Worm (Caenorhabditis elegans): Measurements from ENCODE around the gene Y94H6A.12.

Gene Y94H6A.12

DNA sequence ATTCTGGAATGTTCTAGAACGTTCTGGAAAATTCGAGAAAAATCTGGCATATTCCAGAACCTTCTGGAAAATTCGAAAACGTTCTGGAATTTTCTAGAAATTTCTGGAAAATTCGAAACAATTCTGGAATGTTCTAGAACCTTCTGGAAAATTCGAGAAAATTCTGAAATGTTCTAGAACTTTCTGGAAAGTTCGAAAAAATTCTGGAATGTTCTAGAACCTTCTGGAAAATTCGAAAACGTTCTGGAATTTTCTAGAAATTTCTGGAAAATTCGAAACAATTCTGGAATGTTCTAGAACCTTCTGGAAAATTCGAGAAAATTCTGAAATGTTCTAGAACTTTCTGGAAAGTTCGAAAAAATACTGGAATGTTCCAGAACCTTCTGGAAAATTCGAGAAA is 42.0 kb upstream of the Y94H6A.12 start:
- peak; percentile 93 for TF ChIP-seq hsf-1 (GFP tag; IDR thresholded peaks at IDR 0.05)

DNA sequence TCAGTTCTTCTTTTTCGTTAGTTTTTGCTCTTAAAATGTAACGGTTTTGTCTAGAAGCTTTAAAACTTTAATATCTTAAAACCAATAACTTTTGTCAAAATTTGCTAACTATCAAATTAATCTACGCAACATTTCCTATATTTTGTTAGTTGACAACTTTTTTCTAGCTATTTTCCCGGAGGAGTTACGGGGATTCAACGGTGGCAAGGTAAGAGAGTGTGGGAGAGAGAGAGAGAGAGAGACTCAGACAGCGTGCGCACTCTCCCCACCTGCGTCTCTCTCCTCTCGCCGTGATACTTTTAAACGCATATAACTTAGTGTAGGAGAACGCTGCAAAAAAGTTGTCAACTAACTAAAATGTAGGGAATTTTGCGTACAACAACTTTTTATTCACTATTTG is 40.7 kb upstream of the Y94H6A.12 start:
- TF ChIP-seq tlf-1 (GFP tag; optimal IDR thresholded peaks at IDR 0.05) = no peak
- TF ChIP-seq T07F8.4 (tag; optimal IDR thresholded peaks at IDR 0.05) = no peak
- no peak for TF ChIP-seq F33H1.4 (GFP tag; IDR thresholded peaks at IDR 0.05)
- TF ChIP-seq K12H6.12 (tag; optimal IDR thresholded peaks at IDR 0.05) = no peak
- TF ChIP-seq cebp-1 (GFP tag; IDR thresholded peaks at IDR 0.05) = no peak
- no peak for TF ChIP-seq cebp-1 (tag; optimal IDR thresholded peaks at IDR 0.05)
- no peak for TF ChIP-seq ztf-6 (GFP tag; IDR thresholded peaks at IDR 0.05)
- TF ChIP-seq Y53F4B.3 (GFP tag; IDR thresholded peaks at IDR 0.05) = no peak
- no peak for TF ChIP-seq lin-54 (GFP tag; optimal IDR thresholded peaks at IDR 0.05)
- no peak for TF ChIP-seq zim-3 (tag; optimal IDR thresholded peaks at IDR 0.05)
- TF ChIP-seq somi-1 (GFP tag; optimal IDR thresholded peaks at IDR 0.05) = no peak
- TF ChIP-seq hmg-1.2 (GFP tag; IDR thresholded peaks at IDR 0.05) = no peak
- no peak for TF ChIP-seq ceh-58 (GFP tag; IDR thresholded peaks at IDR 0.05)
- TF ChIP-seq F37B4.10 (GFP tag; IDR thresholded peaks at IDR 0.05) = no peak
- TF ChIP-seq nhr-27 (tag; optimal IDR thresholded peaks at IDR 0.05) = no peak
- TF ChIP-seq aptf-3 (GFP tag; IDR thresholded peaks at IDR 0.05) = no peak
- no peak for TF ChIP-seq nhr-80 (tag; optimal IDR thresholded peaks at IDR 0.05)
- no peak for TF ChIP-seq ztf-3 (GFP tag; optimal IDR thresholded peaks at IDR 0.05)

ce11 chrIV:2751568-2751967 is 38.7 kb upstream of the Y94H6A.12 start, which contains the start of gene Y54G2A.41:
TSS of gene Y54G2A.41 (plus strand) at chrIV:2751868.
- TF ChIP-seq zfh-2 (GFP tag; conservative IDR thresholded peaks at IDR 0.05) = no peak
- TF ChIP-seq ztf-3 (GFP tag; optimal IDR thresholded peaks at IDR 0.05) = no peak
- no peak for TF ChIP-seq snpc-4 (GFP tag; optimal IDR thresholded peaks at IDR 0.05)
- TF ChIP-seq snpc-4 (tag; optimal IDR thresholded peaks at IDR 0.05) = no peak
- TF ChIP-seq cebp-1 (GFP tag; IDR thresholded peaks at IDR 0.05) = no peak
- no peak for TF ChIP-seq cebp-1 (tag; optimal IDR thresholded peaks at IDR 0.05)
- TF ChIP-seq attf-5 (GFP tag; optimal IDR thresholded peaks at IDR 0.05) = no peak

ce11 chrIV:2750607-2751006 is 37.8 kb upstream of the Y94H6A.12 start:
- TF ChIP-seq aptf-2 (GFP tag; conservative IDR thresholded peaks at IDR 0.05) = no peak
- no peak for TF ChIP-seq nhr-80 (tag; optimal IDR thresholded peaks at IDR 0.05)
- no peak for TF ChIP-seq ekl-4 (GFP tag; IDR thresholded peaks at IDR 0.05)
- TF ChIP-seq madf-3 (GFP tag; IDR thresholded peaks at IDR 0.05) = no peak
- TF ChIP-seq dpff-1 (tag; optimal IDR thresholded peaks at IDR 0.05) = no peak
- no peak for TF ChIP-seq cebp-2 (GFP tag; IDR thresholded peaks at IDR 0.05)
- TF ChIP-seq ceh-40 (GFP tag; IDR thresholded peaks at IDR 0.05) = no peak
- TF ChIP-seq Y67H2A.10 (GFP tag; conservative IDR thresholded peaks at IDR 0.05) = no peak
- TF ChIP-seq dpl-1 (GFP tag; optimal IDR thresholded peaks at IDR 0.05) = no peak
- TF ChIP-seq gei-17 (GFP tag; optimal IDR thresholded peaks at IDR 0.05) = no peak
- TF ChIP-seq snpc-1.1 (tag; optimal IDR thresholded peaks at IDR 0.05; ENCODE audit: insufficient read depth) = no peak
- TF ChIP-seq F23B12.7 (tag; optimal IDR thresholded peaks at IDR 0.05; ENCODE audit: insufficient read depth) = no peak
- no peak for TF ChIP-seq Y79H2A.3 (GFP tag; conservative IDR thresholded peaks at IDR 0.05)
